Fruit fly (Drosophila melanogaster): ENCODE results near the gene CG11911.

- TF ChIP-seq CG34422 (GFP tag; IDR thresholded peaks at IDR 0.05): peak; percentile 21; the same call in 1 of the 3 replicates
- TF ChIP-seq CG14860 (GFP tag; IDR thresholded peaks at IDR 0.05; ENCODE audit: partially characterized antibody): peak; percentile 32; the same call in 1 of the 3 replicates
- TF ChIP-seq tx (GFP tag; optimal IDR thresholded peaks at IDR 0.05): no peak
- TF ChIP-seq CG10979 (tag; optimal IDR thresholded peaks at IDR 0.05): no peak
- TF ChIP-seq so (GFP tag; IDR thresholded peaks at IDR 0.05): no peak
- no peak for TF ChIP-seq CG17186 (GFP tag; optimal IDR thresholded peaks at IDR 0.05)
- no peak for TF ChIP-seq br (optimal IDR thresholded peaks at IDR 0.05)
- TF ChIP-seq ham (GFP tag; IDR thresholded peaks at IDR 0.05): no peak
- peak; percentile 47 for TF ChIP-seq CG3281 (GFP tag; optimal IDR thresholded peaks at IDR 0.05)
- TF ChIP-seq peb (GFP tag; IDR thresholded peaks at IDR 0.05): no peak
These were observed 47.4 kb downstream of the CG11911 start, which contains the start of the genes mbm and CG11555 for dm6 chr2L:273603-274002.
